Worm (Caenorhabditis elegans) whole organism, L3 larva: ENCODE data around the gene lin-23.
A peak's percentile ranks its signal among the peaks of the same experiment; 100 is the strongest.

ENCODE experiments used
- R02D3.7 ChIP-seq: fragments of 150-350 bp; optimal IDR thresholded peaks from 2 replicates; lab custom pipeline; 2014; ENCODE audit warnings: missing biosample characterization, missing genetic modification characterization
- ZK546.5 ChIP-seq: sonication (generic microtip); optimal IDR thresholded peaks from 2 replicates; lab custom pipeline; 2017; ENCODE audit warnings: missing biosample characterization, missing genetic modification characterization
- ceh-28 ChIP-seq: fragments of 150-350 bp; optimal IDR thresholded peaks from 2 replicates; lab custom pipeline; 2014; ENCODE audit warnings: missing biosample characterization, missing genetic modification reagents, missing genetic modification characterization
- ceh-9 ChIP-seq: sonication (generic microtip); optimal IDR thresholded peaks from 2 replicates; lab custom pipeline; 2018; ENCODE audit warnings: missing biosample characterization, missing genetic modification characterization
- daf-12 ChIP-seq: fragments of 150-350 bp; optimal IDR thresholded peaks from 2 replicates; lab custom pipeline; 2014; ENCODE audit warnings: missing biosample characterization, missing genetic modification reagents, missing genetic modification characterization
- egl-27 ChIP-seq: sonication (generic microtip); optimal IDR thresholded peaks from 4 replicates; lab custom pipeline; 2017; ENCODE audit warnings: missing biosample characterization, missing genetic modification reagents, missing genetic modification characterization
- egl-5 ChIP-seq: fragments of 150-350 bp; optimal IDR thresholded peaks from 2 replicates; lab custom pipeline; 2017; ENCODE audit warnings: missing biosample characterization, missing genetic modification reagents, missing genetic modification characterization, inconsistent platforms
- elt-1 ChIP-seq: fragments of 150-350 bp; optimal IDR thresholded peaks from 2 replicates; lab custom pipeline; 2014; ENCODE audit warnings: missing biosample characterization, missing genetic modification characterization
- elt-3 ChIP-seq, 3 experiments: fragments of 150-350 bp in 1 of 3; sonication (generic microtip) in 2 of 3; optimal IDR thresholded peaks; 2 replicates in 2 of 3; 4 replicates in 1 of 3; lab custom pipeline; 2014 to 2017; ENCODE audit warnings: missing biosample characterization in 3 of 3, missing genetic modification characterization in 3 of 3
- eor-1 ChIP-seq, 2 experiments: fragments of 150-350 bp; optimal IDR thresholded peaks; 2 replicates each; lab custom pipeline; 2014 to 2018; ENCODE audit warnings: missing biosample characterization in 2 of 2, missing genetic modification characterization in 2 of 2
- fkh-2 ChIP-seq: fragments of 150-350 bp; optimal IDR thresholded peaks from 2 replicates; lab custom pipeline; 2014; ENCODE audit warnings: missing biosample characterization, missing genetic modification reagents, missing genetic modification characterization
- hmg-11 ChIP-seq: sonication (generic microtip); optimal IDR thresholded peaks from 2 replicates; lab custom pipeline; 2016; ENCODE audit warnings: missing genetic modification characterization, missing compliant biosample characterization
- jun-1 ChIP-seq: fragments of 150-350 bp; optimal IDR thresholded peaks from 2 replicates; lab custom pipeline; 2014; ENCODE audit warnings: missing biosample characterization, missing genetic modification reagents, missing genetic modification characterization
- lin-15B ChIP-seq: fragments of 150-350 bp; optimal IDR thresholded peaks from 2 replicates; lab custom pipeline; 2014; ENCODE audit warnings: missing biosample characterization, missing genetic modification characterization
- lin-39 ChIP-seq: fragments of 150-350 bp; optimal IDR thresholded peaks from 2 replicates; lab custom pipeline; 2018; ENCODE audit warnings: missing biosample characterization, missing genetic modification reagents, missing genetic modification characterization
- mdl-1 ChIP-seq: fragments of 150-350 bp; optimal IDR thresholded peaks from 2 replicates; lab custom pipeline; 2014; ENCODE audit warnings: missing biosample characterization, missing genetic modification characterization
- mml-1 ChIP-seq: fragments of 150-350 bp; sonication (generic microtip); optimal IDR thresholded peaks from 3 replicates; lab custom pipeline; 2014; ENCODE audit warnings: missing biosample characterization, missing genetic modification characterization
- nfya-1 ChIP-seq: sonication (generic microtip); optimal IDR thresholded peaks from 2 replicates; lab custom pipeline; 2017; ENCODE audit warnings: missing genetic modification characterization, mild to moderate bottlenecking, missing compliant biosample characterization, antibody characterized with exemption, moderate library complexity; ENCODE audit not compliant: insufficient read depth
- nhr-11 ChIP-seq: fragments of 150-350 bp; optimal IDR thresholded peaks from 2 replicates; lab custom pipeline; 2014; ENCODE audit warnings: missing biosample characterization, missing genetic modification characterization
- nhr-12 ChIP-seq: fragments of 150-350 bp; optimal IDR thresholded peaks from 2 replicates; lab custom pipeline; 2014; ENCODE audit warnings: missing biosample characterization, missing genetic modification characterization
- nhr-23 ChIP-seq: fragments of 150-350 bp; optimal IDR thresholded peaks from 2 replicates; lab custom pipeline; 2014; ENCODE audit warnings: missing biosample characterization, missing genetic modification reagents, missing genetic modification characterization
- nhr-237 ChIP-seq: fragments of 150-350 bp; optimal IDR thresholded peaks from 2 replicates; lab custom pipeline; 2014; ENCODE audit warnings: missing biosample characterization, missing genetic modification characterization
- nhr-25 ChIP-seq: sonication (generic microtip); optimal IDR thresholded peaks from 2 replicates; lab custom pipeline; 2017; ENCODE audit warnings: missing biosample characterization, missing genetic modification characterization
- nhr-28 ChIP-seq: fragments of 150-350 bp; optimal IDR thresholded peaks from 2 replicates; lab custom pipeline; 2014; ENCODE audit warnings: missing biosample characterization, missing genetic modification characterization
- nhr-43 ChIP-seq: sonication (generic microtip); optimal IDR thresholded peaks from 2 replicates; lab custom pipeline; 2016; ENCODE audit warnings: mild to moderate bottlenecking, missing genetic modification characterization, missing compliant biosample characterization; ENCODE audit not compliant: poor library complexity, severe bottlenecking
- nhr-67 ChIP-seq: fragments of 150-350 bp; optimal IDR thresholded peaks from 2 replicates; lab custom pipeline; 2014; ENCODE audit warnings: missing biosample characterization, missing genetic modification characterization
- nhr-76 ChIP-seq: fragments of 150-350 bp; sonication (generic microtip); optimal IDR thresholded peaks from 5 replicates; lab custom pipeline; 2014; ENCODE audit warnings: missing biosample characterization, missing genetic modification characterization
- nhr-77 ChIP-seq: fragments of 150-350 bp; optimal IDR thresholded peaks from 2 replicates; lab custom pipeline; 2014; ENCODE audit warnings: missing biosample characterization, missing genetic modification characterization
- pha-4 ChIP-seq: fragments of 150-350 bp; optimal IDR thresholded peaks from 2 replicates; lab custom pipeline; 2014; ENCODE audit warnings: missing biosample characterization, missing genetic modification reagents, missing genetic modification characterization
- pqm-1 ChIP-seq: fragments of 150-350 bp; optimal IDR thresholded peaks from 2 replicates; lab custom pipeline; 2017; ENCODE audit warnings: missing biosample characterization, missing genetic modification characterization, inconsistent platforms
- sea-2 ChIP-seq: fragments of 150-350 bp; sonication (generic microtip); optimal IDR thresholded peaks from 4 replicates; lab custom pipeline; 2014; ENCODE audit warnings: missing biosample characterization, missing genetic modification reagents, missing genetic modification characterization
- snpc-4 ChIP-seq: fragments of 150-350 bp; optimal IDR thresholded peaks from 2 replicates; lab custom pipeline; 2014; ENCODE audit warnings: missing biosample characterization, missing genetic modification characterization
- tbx-2 ChIP-seq: sonication (generic microtip); optimal IDR thresholded peaks from 2 replicates; lab custom pipeline; 2016; ENCODE audit warnings: mild to moderate bottlenecking, missing genetic modification characterization, missing compliant biosample characterization
- unc-39 ChIP-seq: sonication (generic microtip); optimal IDR thresholded peaks from 4 replicates; lab custom pipeline; 2017; ENCODE audit warnings: missing biosample characterization, missing genetic modification characterization
- zag-1 ChIP-seq: fragments of 150-350 bp; optimal IDR thresholded peaks from 2 replicates; lab custom pipeline; 2014; ENCODE audit warnings: missing biosample characterization, missing genetic modification characterization

Gene lin-23

ce11 chrII:6341076-6341475 is 30.0 kb upstream of the lin-23 start:
- TF ChIP-seq pha-4 (peak; percentile 25), pqm-1 (peak; percentile 57), nfya-1 (tag; lab: Kevin White, UChicago) (no peak), nhr-23 (tag; lab: Kevin White, UChicago) (peak; percentile 73), nhr-43 (tag; lab: Kevin White, UChicago) (no peak)

DNA sequence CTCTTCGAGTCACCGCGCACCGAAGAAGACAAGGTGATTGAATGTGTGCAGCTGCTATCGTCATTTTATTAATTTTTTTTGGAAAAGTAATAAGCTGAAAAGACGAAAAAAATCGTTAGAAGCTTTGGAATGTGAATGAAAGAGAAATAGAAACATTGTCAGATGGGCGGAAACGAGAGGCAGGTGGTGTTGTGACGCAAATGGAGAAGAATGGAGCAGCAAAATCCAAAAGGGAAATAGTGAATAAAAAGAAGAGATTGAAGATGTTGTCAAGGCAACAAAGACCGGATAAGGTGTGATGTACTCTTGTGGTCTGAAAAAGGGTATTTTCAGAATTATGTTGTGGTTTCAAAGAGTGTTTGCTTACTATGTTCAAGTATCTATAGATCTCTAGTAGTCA is 28.6 kb upstream of the lin-23 start:
- TF ChIP-seq mml-1 (no peak), nfya-1 (tag; lab: Kevin White, UChicago) (no peak), nhr-28 (no peak), nhr-12 (tag; lab: Kevin White, UChicago) (no peak), unc-39 (tag; lab: Kevin White, UChicago) (no peak), nhr-76 (tag; lab: Kevin White, UChicago) (no peak), zag-1 (tag; lab: Kevin White, UChicago) (no peak), ZK546.5 (tag; lab: Kevin White, UChicago) (no peak), lin-39 (tag; lab: Kevin White, UChicago) (no peak), nhr-23 (tag; lab: Kevin White, UChicago) (no peak), snpc-4 (no peak), nhr-67 (tag; lab: Kevin White, UChicago) (no peak), hmg-11 (tag; lab: Kevin White, UChicago) (no peak), eor-1 (tag; optimal IDR thresholded peaks at IDR 0.05; lab: Kevin White, UChicago) (no peak), elt-3 (tag; optimal IDR thresholded peaks at IDR 0.05; lab: Kevin White, UChicago) (no peak), R02D3.7 (tag; lab: Kevin White, UChicago) (no peak), nhr-11 (no peak), tbx-2 (tag; lab: Kevin White, UChicago) (no peak)

DNA sequence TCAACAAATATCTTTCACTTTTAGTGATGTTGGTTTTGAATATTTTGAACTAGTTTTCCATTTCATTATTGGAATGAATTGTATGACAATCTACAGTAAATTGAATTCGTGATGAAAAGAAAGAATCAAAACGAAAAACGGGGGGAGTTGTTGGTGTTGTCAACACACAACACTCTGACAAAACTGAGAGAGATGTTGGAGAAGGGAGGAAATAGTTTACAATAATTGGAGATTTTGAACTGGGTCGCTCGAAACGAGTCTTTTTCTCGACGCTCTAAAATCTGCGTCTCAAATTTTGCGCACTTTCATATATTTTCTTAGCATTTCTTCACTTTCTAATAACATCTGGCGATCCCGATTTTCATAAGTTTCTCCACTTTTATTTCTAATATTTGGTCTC is 27.2 kb upstream of the lin-23 start, which contains the start of gene txt-18:
TSS of gene txt-18 (plus strand) at position 180 of the 400 bp plus-strand sequence.
- TF ChIP-seq nhr-43 (tag; lab: Kevin White, UChicago): no peak
- no peak for TF ChIP-seq fkh-2 (tag; lab: Kevin White, UChicago)
- peak; percentile 81 for TF ChIP-seq pha-4
- no peak for TF ChIP-seq nhr-12 (tag; lab: Kevin White, UChicago)
- no peak for TF ChIP-seq ZK546.5 (tag; lab: Kevin White, UChicago)
- TF ChIP-seq jun-1: no peak
- TF ChIP-seq nhr-25 (tag; lab: Kevin White, UChicago): peak; percentile 13
- TF ChIP-seq ceh-28 (tag; lab: Kevin White, UChicago): no peak
- no peak for TF ChIP-seq mdl-1
- TF ChIP-seq egl-5 (tag; lab: Kevin White, UChicago): no peak
- TF ChIP-seq ceh-9: no peak
- no peak for TF ChIP-seq elt-1 (tag; lab: Kevin White, UChicago)
- TF ChIP-seq nhr-67 (tag; lab: Kevin White, UChicago): no peak
- no peak for TF ChIP-seq lin-15B
- TF ChIP-seq nhr-77 (tag; lab: Kevin White, UChicago): no peak
- no peak for TF ChIP-seq zag-1 (tag; lab: Kevin White, UChicago)
- TF ChIP-seq sea-2 (GFP tag; lab: Kevin White, UChicago): no peak
- no peak for TF ChIP-seq hmg-11 (tag; lab: Kevin White, UChicago)
- TF ChIP-seq nfya-1 (tag; lab: Kevin White, UChicago): peak; percentile 23
- no peak for TF ChIP-seq daf-12 (tag; lab: Kevin White, UChicago)
- TF ChIP-seq tbx-2 (tag; lab: Kevin White, UChicago): no peak
- TF ChIP-seq snpc-4: no peak
- TF ChIP-seq lin-39 (tag; lab: Kevin White, UChicago): no peak
- TF ChIP-seq nhr-23 (tag; lab: Kevin White, UChicago): peak; percentile 41
- no peak for TF ChIP-seq nhr-237 (tag; lab: Kevin White, UChicago)

ce11 chrII:6344513-6344912 is 26.6 kb upstream of the lin-23 start:
- no peak for TF ChIP-seq egl-27 (tag; lab: Kevin White, UChicago)
- TF ChIP-seq ceh-28 (tag; lab: Kevin White, UChicago): no peak
- no peak for TF ChIP-seq tbx-2 (tag; lab: Kevin White, UChicago)
- TF ChIP-seq nhr-76 (tag; lab: Kevin White, UChicago): no peak
- no peak for TF ChIP-seq elt-3 (tag; optimal IDR thresholded peaks at IDR 0.05; lab: Kevin White, UChicago)
